Worm (Caenorhabditis elegans) whole organism, L4/young adult: ENCODE results near the gene cest-2.2.
"Not testable (repeated sequence)": the region's sequence is repeated elsewhere in the genome, so short reads cannot be mapped to it uniquely, and the experiment has no call there.

Experiments used
- W03F9.2 ChIP-seq: fragments of 150-350 bp; optimal IDR thresholded peaks from 2 replicates; lab custom pipeline; 2014; ENCODE audit warnings: missing biosample characterization, missing genetic modification characterization
- dao-5 ChIP-seq: sonication (generic microtip); optimal IDR thresholded peaks from 2 replicates; lab custom pipeline; 2016; ENCODE audit warnings: missing genotype, missing genetic modification characterization, moderate library complexity, missing compliant biosample characterization
- him-1 ChIP-seq: sonication (generic microtip); optimal IDR thresholded peaks from 2 replicates; lab custom pipeline; 2016; ENCODE audit warnings: missing genotype, missing genetic modification reagents, missing genetic modification characterization, missing compliant biosample characterization

cest-2.2 gene

ce11 chrV:14147114-14147513 is 28.0 kb downstream of the cest-2.2 start:
- no peak for TF ChIP-seq dao-5 (tag; lab: Kevin White, UChicago)
- TF ChIP-seq him-1 (tag; lab: Kevin White, UChicago), result no peak
- TF ChIP-seq W03F9.2 (tag; lab: Kevin White, UChicago), result no peak

ce11 chrV:14146199-14146598 is 29.0 kb downstream of the cest-2.2 start, which contains the start of gene acs-10:
acs-10 (plus strand) TSS chrV:14146499.
- TF ChIP-seq him-1 (tag; lab: Kevin White, UChicago) (no peak), W03F9.2 (tag; lab: Kevin White, UChicago) (no peak), dao-5 (tag; lab: Kevin White, UChicago) (no peak)

ce11 chrV:14145267-14145666 is 29.9 kb downstream of the cest-2.2 start, which contains the start of gene par-1:
par-1 (minus strand) TSS chrV:14145367.
- TF ChIP-seq him-1 (tag; lab: Kevin White, UChicago) (no peak), dao-5 (tag; lab: Kevin White, UChicago) (no peak), W03F9.2 (tag; lab: Kevin White, UChicago) (no peak)

- TF ChIP-seq W03F9.2 (tag; lab: Kevin White, UChicago), result peak; percentile 7
- peak; percentile 79 for TF ChIP-seq him-1 (tag; lab: Kevin White, UChicago)
- no peak for TF ChIP-seq dao-5 (tag; lab: Kevin White, UChicago)
Measured at ce11 chrV:14143634-14144033, 31.5 kb downstream of the cest-2.2 start.

ce11 chrV:14141846-14142245 is 33.3 kb downstream of the cest-2.2 start:
- TF ChIP-seq dao-5 (tag; lab: Kevin White, UChicago) (no peak), W03F9.2 (tag; lab: Kevin White, UChicago) (no peak), him-1 (tag; lab: Kevin White, UChicago) (no peak)

- TF ChIP-seq him-1 (tag; lab: Kevin White, UChicago) (no peak), W03F9.2 (tag; lab: Kevin White, UChicago) (no peak), dao-5 (tag; lab: Kevin White, UChicago) (no peak)
Measured at ce11 chrV:14140733-14141132, 34.4 kb downstream of the cest-2.2 start.

ce11 chrV:14139252-14140100 is 35.7 kb downstream of the cest-2.2 start:
- no peak for TF ChIP-seq W03F9.2 (tag; lab: Kevin White, UChicago)
- TF ChIP-seq dao-5 (tag; lab: Kevin White, UChicago), result no peak
- no peak for TF ChIP-seq him-1 (tag; lab: Kevin White, UChicago)

ce11 chrV:14137766-14138165 is 37.4 kb downstream of the cest-2.2 start, which contains the start of gene AH10.4:
AH10.4 (minus strand) TSS chrV:14137866.
- TF ChIP-seq W03F9.2, dao-5, him-1 (tag; lab: Kevin White, UChicago): not testable (repeated sequence)

- TF ChIP-seq him-1 (tag; lab: Kevin White, UChicago), result no peak
Measured at ce11 chrV:14136152-14136551, 39.0 kb downstream of the cest-2.2 start.

ce11 chrV:14134757-14135441 is 40.3 kb downstream of the cest-2.2 start:
- TF ChIP-seq him-1 (tag; lab: Kevin White, UChicago), result no peak
- TF ChIP-seq dao-5 (tag; lab: Kevin White, UChicago), result no peak
- TF ChIP-seq W03F9.2 (tag; lab: Kevin White, UChicago), result no peak

- TF ChIP-seq W03F9.2 (tag; lab: Kevin White, UChicago), result no peak
- TF ChIP-seq him-1 (tag; lab: Kevin White, UChicago), result no peak
- no peak for TF ChIP-seq dao-5 (tag; lab: Kevin White, UChicago)
Measured at ce11 chrV:14133002-14133763, 42.0 kb downstream of the cest-2.2 start.

ce11 chrV:14130226-14130625 is 44.9 kb downstream of the cest-2.2 start:
- TF ChIP-seq dao-5 (tag; lab: Kevin White, UChicago) (no peak), W03F9.2 (tag; lab: Kevin White, UChicago) (no peak), him-1 (tag; lab: Kevin White, UChicago) (no peak)

ce11 chrV:14128858-14129257 is 46.3 kb downstream of the cest-2.2 start:
- TF ChIP-seq him-1 (tag; lab: Kevin White, UChicago) (no peak), W03F9.2 (tag; lab: Kevin White, UChicago) (no peak), dao-5 (tag; lab: Kevin White, UChicago) (no peak)
